Fruit fly (Drosophila melanogaster): Measurements from ENCODE around the gene CG32037.
A peak's percentile ranks its signal among the peaks of the same experiment; 100 is the strongest.

The CG32037 gene

dm6 chr3L:9509037-9509830, 17.2 kb upstream of the CG32037 start, which contains the start of gene CG3408 (continued):
- TF ChIP-seq HLH3B (GFP tag; IDR thresholded peaks at IDR 0.05) (no peak), zfh1 (GFP tag; IDR thresholded peaks at IDR 0.05) (no peak), ara (GFP tag; IDR thresholded peaks at IDR 0.05) (no peak), Rx (GFP tag; IDR thresholded peaks at IDR 0.05) (no peak), cas (GFP tag; IDR thresholded peaks at IDR 0.05) (no peak), tgo (GFP tag; IDR thresholded peaks at IDR 0.05) (0 out of 3 replicates have a peak, but pooled peaks have one; percentile 10), ap (GFP tag; IDR thresholded peaks at IDR 0.05) (no peak), gem (tag; optimal IDR thresholded peaks at IDR 0.05) (no peak), gro (GFP tag; optimal IDR thresholded peaks at IDR 0.05) (peak; percentile 52), gce (GFP tag; IDR thresholded peaks at IDR 0.05) (no peak), nerfin-1 (tag; optimal IDR thresholded peaks at IDR 0.05) (peak; percentile 50), z (GFP tag; IDR thresholded peaks at IDR 0.05) (no peak), CG18262 (tag; optimal IDR thresholded peaks at IDR 0.05) (no peak), NC2α (GFP tag; optimal IDR thresholded peaks at IDR 0.05) (no peak), CG1792 (GFP tag; optimal IDR thresholded peaks at IDR 0.05) (no peak), gcm2 (GFP tag; optimal IDR thresholded peaks at IDR 0.05) (no peak), TFAM (GFP tag; optimal IDR thresholded peaks at IDR 0.05) (no peak), CG7357 (GFP tag; IDR thresholded peaks at IDR 0.05) (no peak; the same call in 2 of the 3 replicates), Hmr (GFP tag; optimal IDR thresholded peaks at IDR 0.05) (peak; percentile 48), CG9797 (GFP tag; optimal IDR thresholded peaks at IDR 0.05) (peak; percentile 95), slbo (GFP tag; IDR thresholded peaks at IDR 0.05) (no peak), crol (GFP tag; IDR thresholded peaks at IDR 0.05) (peak; percentile 88), dpn (GFP tag; optimal IDR thresholded peaks at IDR 0.05) (no peak), pan (optimal IDR thresholded peaks at IDR 0.05) (no peak), pan (GFP tag; optimal IDR thresholded peaks at IDR 0.05 in 1 of 2, IDR thresholded peaks at IDR 0.05 in 1 of 2) (no peak), sisA (GFP tag; IDR thresholded peaks at IDR 0.05) (no peak), CG6854 (GFP tag; optimal IDR thresholded peaks at IDR 0.05) (no peak), CG7839 (tag; optimal IDR thresholded peaks at IDR 0.05) (peak; percentile 26), Sin3A (optimal IDR thresholded peaks at IDR 0.05) (peak; percentile 52), kah (GFP tag; optimal IDR thresholded peaks at IDR 0.05) (no peak), CG10654 (GFP tag; optimal IDR thresholded peaks at IDR 0.05) (no peak), CG31441 (GFP tag; IDR thresholded peaks at IDR 0.05) (peak; percentile 14; the same call in 1 of the 2 replicates), pho (GFP tag; optimal IDR thresholded peaks at IDR 0.05) (peak; percentile 18), Bgb (GFP tag; IDR thresholded peaks at IDR 0.05; ENCODE audit: partially characterized antibody) (no peak; the same call in 1 of the 2 replicates), NC2β (GFP tag; optimal IDR thresholded peaks at IDR 0.05) (peak; percentile 29), CG7556 (GFP tag; optimal IDR thresholded peaks at IDR 0.05) (peak; percentile 6), CG34376 (GFP tag; optimal IDR thresholded peaks at IDR 0.05) (peak; percentile 82), CG17361 (GFP tag; IDR thresholded peaks at IDR 0.05) (no peak; the same call in 2 of the 3 replicates), vnd (GFP tag; IDR thresholded peaks at IDR 0.05; ENCODE audit: partially characterized antibody) (peak; percentile 41; the same call in 1 of the 3 replicates), HHEX (GFP tag; optimal IDR thresholded peaks at IDR 0.05) (no peak), vfl (GFP tag; optimal IDR thresholded peaks at IDR 0.05) (no peak), fd96Cb (tag; optimal IDR thresholded peaks at IDR 0.05) (no peak), peb (GFP tag; IDR thresholded peaks at IDR 0.05) (no peak), CHES-1-like (GFP tag; optimal IDR thresholded peaks at IDR 0.05) (peak; percentile 33), grn (GFP tag; optimal IDR thresholded peaks at IDR 0.05) (peak; percentile 59), CG4707 (GFP tag; optimal IDR thresholded peaks at IDR 0.05) (no peak), Sry-δ (GFP tag; optimal IDR thresholded peaks at IDR 0.05) (peak; percentile 54), chif (GFP tag; optimal IDR thresholded peaks at IDR 0.05) (no peak), ind (GFP tag; optimal IDR thresholded peaks at IDR 0.05) (no peak), CG43689 (GFP tag; IDR thresholded peaks at IDR 0.05) (no peak), tx (GFP tag; optimal IDR thresholded peaks at IDR 0.05) (no peak)

All from whole organism, embryonic.